Worm (Caenorhabditis elegans): ENCODE measurements around the gene elb-1.

Gene elb-1

DNA sequence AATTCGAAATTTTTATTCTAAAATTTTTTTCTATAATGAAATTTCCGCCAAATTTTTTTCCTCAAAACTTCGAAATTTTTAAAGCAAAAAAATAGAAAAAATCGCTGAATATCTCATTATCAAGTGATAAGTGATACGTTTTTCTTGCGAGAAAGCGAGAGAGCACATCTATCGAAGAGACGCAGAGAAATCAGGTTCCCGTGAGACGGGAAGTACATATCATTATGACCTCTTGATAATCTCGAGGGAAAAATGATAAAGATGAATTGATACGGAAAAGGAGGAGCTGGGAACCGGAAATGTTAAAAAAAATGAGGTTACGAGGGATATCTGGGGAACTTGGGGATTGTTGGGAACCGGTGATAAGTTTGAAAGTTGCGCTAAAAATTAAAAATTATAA lies 7.8 kb upstream of the elb-1 start:
- TF ChIP-seq ama-1 (optimal IDR thresholded peaks at IDR 0.05) (no peak), hmg-4 (GFP tag; optimal IDR thresholded peaks at IDR 0.05) (no peak), ceh-13 (GFP tag; optimal IDR thresholded peaks at IDR 0.05) (no peak), pes-1 (GFP tag; IDR thresholded peaks at IDR 0.05) (no peak), B0310.2 (tag; optimal IDR thresholded peaks at IDR 0.05) (no peak)

- TF ChIP-seq sea-1 (GFP tag; conservative IDR thresholded peaks at IDR 0.05) (no peak), tra-4 (tag; optimal IDR thresholded peaks at IDR 0.05) (no peak), flt-1 (GFP tag; IDR thresholded peaks at IDR 0.05) (no peak), hmg-4 (GFP tag; optimal IDR thresholded peaks at IDR 0.05) (no peak), B0310.2 (tag; optimal IDR thresholded peaks at IDR 0.05) (no peak), ceh-36 (tag; optimal IDR thresholded peaks at IDR 0.05) (no peak), ets-7 (tag; optimal IDR thresholded peaks at IDR 0.05) (no peak), scrt-1 (GFP tag; IDR thresholded peaks at IDR 0.05) (no peak), ama-1 (optimal IDR thresholded peaks at IDR 0.05) (no peak), ceh-13 (GFP tag; optimal IDR thresholded peaks at IDR 0.05) (no peak), tbx-37 (GFP tag; conservative IDR thresholded peaks at IDR 0.05) (no peak), hmbx-1 (tag; optimal IDR thresholded peaks at IDR 0.05) (no peak), F13C5.2 (tag; optimal IDR thresholded peaks at IDR 0.05) (no peak), hnd-1 (tag; optimal IDR thresholded peaks at IDR 0.05) (no peak), tbx-11 (GFP tag; IDR thresholded peaks at IDR 0.05) (no peak), pes-1 (GFP tag; IDR thresholded peaks at IDR 0.05) (no peak), aly-1 (tag; optimal IDR thresholded peaks at IDR 0.05) (no peak)
These were observed 7.3 kb upstream of the elb-1 start, which contains the start of gene Y41C4A.12 for ce11 chrIII:11726590-11726989. Gene Y41C4A.12 (minus strand): TSS chrIII:11726690.

DNA sequence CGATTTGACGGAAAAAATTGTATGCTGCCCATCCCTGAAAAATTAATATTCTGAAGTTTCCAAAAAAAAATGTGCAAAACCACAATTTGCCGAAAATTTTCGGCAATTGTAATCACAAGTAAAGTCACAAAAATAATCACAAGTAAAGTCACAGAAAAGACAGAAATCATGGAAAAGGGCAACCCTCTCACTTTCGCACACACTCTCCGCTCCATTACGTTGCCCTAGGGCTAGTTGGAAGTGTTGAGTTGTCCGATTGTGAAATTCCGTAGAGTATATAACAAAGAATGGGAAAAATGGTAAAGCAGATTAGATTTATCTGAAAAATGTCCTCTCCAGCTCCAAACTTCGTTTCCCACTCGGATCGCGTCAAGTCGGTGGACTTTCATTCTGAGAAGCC lies 2.2 kb upstream of the elb-1 start, which contains the start of gene Y41C4A.32:
Gene Y41C4A.32, plus strand, starts transcription at position 302 of the 400 bp plus-strand sequence.
- TF ChIP-seq scrt-1 (GFP tag; IDR thresholded peaks at IDR 0.05) (no peak), B0310.2 (tag; optimal IDR thresholded peaks at IDR 0.05) (no peak), flt-1 (GFP tag; IDR thresholded peaks at IDR 0.05) (no peak), tbx-11 (GFP tag; IDR thresholded peaks at IDR 0.05) (no peak), aly-1 (tag; optimal IDR thresholded peaks at IDR 0.05) (no peak), hmg-4 (GFP tag; optimal IDR thresholded peaks at IDR 0.05) (no peak), ceh-13 (GFP tag; optimal IDR thresholded peaks at IDR 0.05) (no peak), hmbx-1 (tag; optimal IDR thresholded peaks at IDR 0.05) (no peak), hnd-1 (tag; optimal IDR thresholded peaks at IDR 0.05) (no peak), ceh-36 (tag; optimal IDR thresholded peaks at IDR 0.05) (no peak), sea-1 (GFP tag; conservative IDR thresholded peaks at IDR 0.05) (no peak), tbx-37 (GFP tag; conservative IDR thresholded peaks at IDR 0.05) (no peak), pes-1 (GFP tag; IDR thresholded peaks at IDR 0.05) (no peak), ama-1 (optimal IDR thresholded peaks at IDR 0.05) (no peak)

- TF ChIP-seq aly-1 (tag; optimal IDR thresholded peaks at IDR 0.05): no peak
- no peak for TF ChIP-seq tra-4 (tag; optimal IDR thresholded peaks at IDR 0.05)
- no peak for TF ChIP-seq ama-1 (optimal IDR thresholded peaks at IDR 0.05)
These were observed 702 bp downstream of the elb-1 start, which contains the start of gene Y41C4A.9 for ce11 chrIII:11718548-11718947. Gene Y41C4A.9 (minus strand): TSS chrIII:11718645.

ce11 chrIII:11708722-11709121 lies 10.5 kb downstream of the elb-1 start, which contains the start of gene Y41C4A.8:
Gene Y41C4A.8 (minus strand): TSS chrIII:11708822.
- TF ChIP-seq F13C5.2 (tag; optimal IDR thresholded peaks at IDR 0.05) (no peak), B0310.2 (tag; optimal IDR thresholded peaks at IDR 0.05) (no peak), ets-7 (tag; optimal IDR thresholded peaks at IDR 0.05) (no peak), sea-1 (GFP tag; conservative IDR thresholded peaks at IDR 0.05) (no peak), aly-1 (tag; optimal IDR thresholded peaks at IDR 0.05) (no peak), pes-1 (GFP tag; IDR thresholded peaks at IDR 0.05) (no peak), ceh-13 (GFP tag; optimal IDR thresholded peaks at IDR 0.05) (no peak), tbx-11 (GFP tag; IDR thresholded peaks at IDR 0.05) (no peak), tra-4 (tag; optimal IDR thresholded peaks at IDR 0.05) (no peak), hmg-4 (GFP tag; optimal IDR thresholded peaks at IDR 0.05) (no peak), scrt-1 (GFP tag; IDR thresholded peaks at IDR 0.05) (no peak)

DNA sequence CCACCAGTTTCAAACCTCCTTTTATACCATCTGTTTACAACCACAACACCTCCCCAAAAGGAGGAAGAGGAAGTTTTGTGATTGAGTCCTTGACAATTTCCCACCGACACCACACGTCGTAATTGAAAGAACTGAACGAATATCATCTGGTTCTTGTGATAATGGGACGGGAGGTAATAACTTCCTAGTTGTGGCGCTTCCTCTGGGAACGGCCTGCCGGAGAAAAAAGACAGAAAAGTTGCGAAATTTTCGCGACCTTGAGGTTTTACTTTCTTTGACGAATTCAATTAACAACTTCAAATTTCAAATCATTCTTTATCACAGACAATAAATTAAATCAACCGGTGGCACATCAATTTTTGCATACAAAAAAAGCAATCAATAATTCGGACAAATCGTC lies 12.6 kb downstream of the elb-1 start, which contains the start of gene col-96:
Gene col-96, minus strand, starts transcription at position 101 of the 400 bp plus-strand sequence.
- TF ChIP-seq hmbx-1 (tag; optimal IDR thresholded peaks at IDR 0.05) (no peak), hnd-1 (tag; optimal IDR thresholded peaks at IDR 0.05) (no peak), flt-1 (GFP tag; IDR thresholded peaks at IDR 0.05) (no peak), hmg-4 (GFP tag; optimal IDR thresholded peaks at IDR 0.05) (no peak), ets-7 (tag; optimal IDR thresholded peaks at IDR 0.05) (no peak), tra-4 (tag; optimal IDR thresholded peaks at IDR 0.05) (no peak), tbx-11 (GFP tag; IDR thresholded peaks at IDR 0.05) (no peak), scrt-1 (GFP tag; IDR thresholded peaks at IDR 0.05) (no peak), tbx-37 (GFP tag; conservative IDR thresholded peaks at IDR 0.05) (no peak), B0310.2 (tag; optimal IDR thresholded peaks at IDR 0.05) (no peak), ama-1 (optimal IDR thresholded peaks at IDR 0.05) (no peak), pes-1 (GFP tag; IDR thresholded peaks at IDR 0.05) (no peak)

- TF ChIP-seq hmg-4 (GFP tag; optimal IDR thresholded peaks at IDR 0.05): no peak
- TF ChIP-seq B0310.2 (tag; optimal IDR thresholded peaks at IDR 0.05): no peak
- no peak for TF ChIP-seq scrt-1 (GFP tag; IDR thresholded peaks at IDR 0.05)
- no peak for TF ChIP-seq tbx-11 (GFP tag; IDR thresholded peaks at IDR 0.05)
- no peak for TF ChIP-seq ama-1 (optimal IDR thresholded peaks at IDR 0.05)
- TF ChIP-seq ceh-13 (GFP tag; optimal IDR thresholded peaks at IDR 0.05): no peak
- TF ChIP-seq tra-4 (tag; optimal IDR thresholded peaks at IDR 0.05): no peak
- no peak for TF ChIP-seq hmbx-1 (tag; optimal IDR thresholded peaks at IDR 0.05)
- TF ChIP-seq F13C5.2 (tag; optimal IDR thresholded peaks at IDR 0.05): no peak
- TF ChIP-seq sea-1 (GFP tag; conservative IDR thresholded peaks at IDR 0.05): no peak
- TF ChIP-seq pes-1 (GFP tag; IDR thresholded peaks at IDR 0.05): no peak
- no peak for TF ChIP-seq ceh-36 (tag; optimal IDR thresholded peaks at IDR 0.05)
These were observed 13.3 kb downstream of the elb-1 start for ce11 chrIII:11705930-11706329.
